Worm (Caenorhabditis elegans) whole organism, young adult: ENCODE results near the gene K06H6.2.

Experiments used
- efl-1 ChIP-seq: fragments of 150-350 bp; optimal IDR thresholded peaks from 2 replicates; lab custom pipeline; 2014; ENCODE audit warnings: missing biosample characterization, missing genetic modification reagents, missing genetic modification characterization
- egl-18 ChIP-seq: fragments of 200-800 bp; sonication (Bioruptor generic); IDR thresholded peaks from 2 replicates; pipeline ENCODE4 v1.3.6; 2022; ENCODE audit warnings: missing genetic modification reagents, missing genetic modification characterization, missing compliant biosample characterization
- hrde-1 ChIP-seq: sonication (generic microtip); optimal IDR thresholded peaks from 2 replicates; lab custom pipeline; 2016; ENCODE audit warnings: missing genetic modification characterization, mild to moderate bottlenecking, missing compliant biosample characterization, moderate library complexity, missing genotype, missing genetic modification reagents, borderline replicate concordance
- madf-6 ChIP-seq: fragments of 200-800 bp; sonication (Bioruptor generic); IDR thresholded peaks from 2 replicates; pipeline ENCODE4 v1.3.6; 2022; ENCODE audit warnings: missing genetic modification reagents, missing genetic modification characterization, missing compliant biosample characterization
- pha-4 ChIP-seq: fragments of 150-350 bp; sonication (generic microtip); optimal IDR thresholded peaks from 2 replicates; lab custom pipeline; 2014; ENCODE audit warnings: missing biosample characterization, missing genetic modification reagents, missing genetic modification characterization

- TF ChIP-seq hrde-1 (tag; lab: Kevin White, UChicago) (no peak), madf-6 (GFP tag; lab: Robert Waterston, UW) (no peak), pha-4 (tag; lab: Kevin White, UChicago) (no peak), egl-18 (GFP tag; lab: Robert Waterston, UW) (no peak), efl-1 (no peak)
Observed at ce11 chrV:604105-604504, 18.5 kb downstream of the K06H6.2 start, which contains the start of gene srlf-37.
